Worm (Caenorhabditis elegans) whole organism, L4 larva: Measurements from ENCODE around the gene C17G10.6.

Experiments
- F37D6.2 ChIP-seq: sonication (generic microtip); optimal IDR thresholded peaks from 2 replicates; lab custom pipeline; 2016; ENCODE audit warnings: mild to moderate bottlenecking, missing genetic modification characterization, missing compliant biosample characterization
- F44E2.7 ChIP-seq: fragments of 200-800 bp; sonication (Bioruptor generic); IDR thresholded peaks from 2 replicates; pipeline ENCODE4 v2.1.2; 2022; ENCODE audit warnings: missing genetic modification characterization, missing compliant biosample characterization
- Y105C5A.15 ChIP-seq: fragments of 200-800 bp; sonication (Bioruptor generic); IDR thresholded peaks from 2 replicates; pipeline ENCODE4 v1.3.6; 2022; ENCODE audit warnings: missing genetic modification characterization, missing compliant biosample characterization
- Y48G9A.11 ChIP-seq: fragments of 200-800 bp; sonication (Bioruptor generic); IDR thresholded peaks from 2 replicates; pipeline ENCODE4 v1.3.6; 2022; ENCODE audit warnings: missing genetic modification reagents, missing genetic modification characterization, missing compliant biosample characterization
- ZK337.2 ChIP-seq: fragments of 200-800 bp; sonication (Bioruptor generic); IDR thresholded peaks from 2 replicates; pipeline ENCODE4 v1.3.6; 2022; ENCODE audit warnings: missing genetic modification reagents, missing genetic modification characterization, missing compliant biosample characterization
- aha-1 ChIP-seq: fragments of 150-350 bp; peaks from one replicate; lab custom pipeline; 2014; ENCODE audit warnings: missing biosample characterization, missing genetic modification characterization
- arid-1 ChIP-seq: fragments of 200-800 bp; sonication (Bioruptor generic); conservative IDR thresholded peaks from 2 replicates; pipeline ENCODE4 v1.3.6; 2022; ENCODE audit warnings: missing genetic modification reagents, missing genetic modification characterization, missing compliant biosample characterization
- ceh-28 ChIP-seq: fragments of 150-350 bp; optimal IDR thresholded peaks from 2 replicates; lab custom pipeline; 2014; ENCODE audit warnings: missing biosample characterization, missing genetic modification reagents, missing genetic modification characterization
- ceh-44 ChIP-seq: fragments of 200-800 bp; sonication (Bioruptor generic); IDR thresholded peaks from 2 replicates; pipeline ENCODE4 v1.3.6; 2022; ENCODE audit warnings: missing genetic modification reagents, missing genetic modification characterization, missing compliant biosample characterization
- ceh-82 ChIP-seq: sonication (generic microtip); optimal IDR thresholded peaks from 2 replicates; lab custom pipeline; 2017; ENCODE audit warnings: missing biosample characterization, missing genetic modification characterization
- cey-2 ChIP-seq: sonication (generic microtip); optimal IDR thresholded peaks from 3 replicates; lab custom pipeline; 2017; ENCODE audit warnings: missing genetic modification characterization, mild to moderate bottlenecking, missing compliant biosample characterization, antibody characterized with exemption, borderline replicate concordance; ENCODE audit not compliant: insufficient read depth
- daf-8 ChIP-seq: fragments of 200-800 bp; sonication (Bioruptor generic); IDR thresholded peaks from 2 replicates; pipeline ENCODE4 v1.3.6; 2022; ENCODE audit warnings: missing genetic modification characterization, missing compliant biosample characterization
- dmd-9 ChIP-seq: fragments of 200-800 bp; sonication (Bioruptor generic); IDR thresholded peaks from 2 replicates; pipeline ENCODE4 v1.3.6; 2022; ENCODE audit warnings: missing genetic modification reagents, missing genetic modification characterization, missing compliant biosample characterization
- dpl-1 ChIP-seq: fragments of 150-350 bp; optimal IDR thresholded peaks from 2 replicates; lab custom pipeline; 2014; ENCODE audit warnings: missing biosample characterization, missing genetic modification reagents, missing genetic modification characterization
- dve-1 ChIP-seq: sonication (generic microtip); optimal IDR thresholded peaks from 2 replicates; lab custom pipeline; 2017; ENCODE audit warnings: antibody characterized with exemption, mild to moderate bottlenecking, missing genetic modification characterization, missing compliant biosample characterization; ENCODE audit not compliant: insufficient read depth
- egl-43 ChIP-seq: fragments of 200-800 bp; sonication (Bioruptor generic); IDR thresholded peaks from 2 replicates; pipeline ENCODE4 v1.3.6; 2022; ENCODE audit warnings: missing genetic modification reagents, missing genetic modification characterization, missing compliant biosample characterization
- fkh-10 ChIP-seq: fragments of 150-350 bp; optimal IDR thresholded peaks from 2 replicates; lab custom pipeline; 2014; ENCODE audit warnings: missing biosample characterization, missing genetic modification reagents, missing genetic modification characterization
- hlh-30 ChIP-seq: sonication (generic microtip); optimal IDR thresholded peaks from 2 replicates; lab custom pipeline; 2017; ENCODE audit warnings: antibody characterized with exemption, mild to moderate bottlenecking, missing genetic modification characterization, missing compliant biosample characterization; ENCODE audit not compliant: insufficient read depth
- hmg-1.1 ChIP-seq: fragments of 200-800 bp; sonication (Bioruptor generic); IDR thresholded peaks from 2 replicates; pipeline ENCODE4 v1.3.6; 2022; ENCODE audit warnings: missing genetic modification reagents, missing genetic modification characterization, missing compliant biosample characterization
- jun-1 ChIP-seq: fragments of 150-350 bp; optimal IDR thresholded peaks from 2 replicates; lab custom pipeline; 2014; ENCODE audit warnings: missing biosample characterization, missing genetic modification reagents, missing genetic modification characterization
- lin-15B ChIP-seq: fragments of 150-350 bp; sonication (generic microtip); optimal IDR thresholded peaks from 3 replicates; lab custom pipeline; 2014; ENCODE audit warnings: missing biosample characterization, missing genetic modification characterization
- lin-38 ChIP-seq: fragments of 200-800 bp; sonication (Bioruptor generic); IDR thresholded peaks from 2 replicates; pipeline ENCODE4 v1.3.6; 2022; ENCODE audit warnings: missing genetic modification reagents, missing genetic modification characterization, missing compliant biosample characterization
- lsy-2 ChIP-seq, 2 experiments: fragments of 150-350 bp in 1 of 2; sonication (generic microtip) in 1 of 2; optimal IDR thresholded peaks; 2 replicates each; lab custom pipeline; 2014 to 2017; ENCODE audit warnings: missing biosample characterization in 2 of 2, missing genetic modification characterization in 2 of 2
- mdl-1 ChIP-seq, 2 experiments: fragments of 150-350 bp in 1 of 2; sonication (generic microtip) in 1 of 2; optimal IDR thresholded peaks; 2 replicates each; lab custom pipeline; 2014 to 2017; ENCODE audit warnings: missing biosample characterization in 2 of 2, missing genetic modification characterization in 2 of 2
- mes-2 ChIP-seq: sonication (generic microtip); optimal IDR thresholded peaks from 2 replicates; lab custom pipeline; 2016; ENCODE audit warnings: missing genotype, mild to moderate bottlenecking, missing genetic modification characterization, missing compliant biosample characterization; ENCODE audit not compliant: poor library complexity, severe bottlenecking
- nhr-102 ChIP-seq: sonication (generic microtip); optimal IDR thresholded peaks from 2 replicates; lab custom pipeline; 2016; ENCODE audit warnings: mild to moderate bottlenecking, missing genetic modification characterization, moderate library complexity, missing compliant biosample characterization
- nhr-111 ChIP-seq: fragments of 200-800 bp; sonication (Bioruptor generic); optimal IDR thresholded peaks from 2 replicates; lab custom pipeline; 2018; ENCODE audit warnings: mild to moderate bottlenecking, missing genetic modification characterization, missing compliant biosample characterization
- nhr-237 ChIP-seq: sonication (generic microtip); optimal IDR thresholded peaks from 2 replicates; lab custom pipeline; 2017; ENCODE audit warnings: missing biosample characterization, missing genetic modification characterization
- nhr-25 ChIP-seq: sonication (generic microtip); optimal IDR thresholded peaks from 2 replicates; lab custom pipeline; 2017; ENCODE audit warnings: missing genetic modification characterization, mild to moderate bottlenecking, missing compliant biosample characterization, antibody characterized with exemption, moderate library complexity, borderline replicate concordance; ENCODE audit not compliant: insufficient read depth
- nhr-28 ChIP-seq: fragments of 150-350 bp; optimal IDR thresholded peaks from 2 replicates; lab custom pipeline; 2014; ENCODE audit warnings: missing biosample characterization, missing genetic modification characterization
- nhr-41 ChIP-seq: fragments of 200-800 bp; sonication (Bioruptor generic); IDR thresholded peaks from 2 replicates; pipeline ENCODE4 v1.3.6; 2022; ENCODE audit warnings: missing genetic modification reagents, missing genetic modification characterization, missing compliant biosample characterization
- nhr-42 ChIP-seq: fragments of 200-800 bp; sonication (Bioruptor generic); IDR thresholded peaks from 2 replicates; pipeline ENCODE4 v1.3.6; 2022; ENCODE audit warnings: missing genetic modification characterization, missing compliant biosample characterization
- nhr-48 ChIP-seq: sonication (generic microtip); optimal IDR thresholded peaks from 2 replicates; lab custom pipeline; 2016; ENCODE audit warnings: mild to moderate bottlenecking, missing genetic modification characterization, missing compliant biosample characterization
- nhr-6 ChIP-seq: fragments of 150-350 bp; optimal IDR thresholded peaks from 2 replicates; lab custom pipeline; 2014; ENCODE audit warnings: missing biosample characterization, missing genetic modification characterization
- nhr-77 ChIP-seq: fragments of 150-350 bp; optimal IDR thresholded peaks from 2 replicates; lab custom pipeline; 2014; ENCODE audit warnings: missing biosample characterization, missing genetic modification characterization
- rbr-2 ChIP-seq: sonication (generic microtip); optimal IDR thresholded peaks from 2 replicates; lab custom pipeline; 2016; ENCODE audit warnings: missing genotype, missing genetic modification characterization, missing compliant biosample characterization
- sdz-12 ChIP-seq: fragments of 200-800 bp; sonication (Bioruptor generic); optimal IDR thresholded peaks from 2 replicates; lab custom pipeline; 2018; ENCODE audit warnings: mild to moderate bottlenecking, missing genetic modification characterization, missing compliant biosample characterization
- set-16 ChIP-seq: fragments of 200-800 bp; sonication (Bioruptor generic); IDR thresholded peaks from 2 replicates; pipeline ENCODE4 v1.3.6; 2022; ENCODE audit warnings: missing genetic modification reagents, missing genetic modification characterization, missing compliant biosample characterization
- snpc-1.2 ChIP-seq: fragments of 200-800 bp; sonication (Bioruptor generic); IDR thresholded peaks from 2 replicates; pipeline ENCODE4 v1.3.6; 2022; ENCODE audit warnings: missing genetic modification reagents, missing genetic modification characterization, missing compliant biosample characterization
- unc-130 ChIP-seq: sonication (generic microtip); optimal IDR thresholded peaks from 2 replicates; lab custom pipeline; 2016; ENCODE audit warnings: missing genetic modification reagents, missing genetic modification characterization, missing compliant biosample characterization
- unc-62 ChIP-seq, 3 experiments: fragments of 150-350 bp in 1 of 3; sonication (generic microtip); optimal IDR thresholded peaks in 2 of 3; peaks in 1 of 3; 1 replicate in 1 of 3; 2 replicates in 2 of 3; lab custom pipeline; 2014 to 2017; ENCODE audit warnings: missing biosample characterization in 3 of 3, missing genetic modification characterization in 3 of 3, missing genetic modification reagents in 3 of 3, missing genotype in 1 of 3
- zip-2 ChIP-seq: fragments of 150-350 bp; optimal IDR thresholded peaks from 2 replicates; lab custom pipeline; 2014; ENCODE audit warnings: missing biosample characterization, missing genetic modification characterization
- ztf-7 ChIP-seq: fragments of 150-350 bp; optimal IDR thresholded peaks from 2 replicates; lab custom pipeline; 2014; ENCODE audit warnings: missing biosample characterization, missing genetic modification characterization

The C17G10.6 gene

ce11 chrII:5603194-5603593 is at the start of gene C17G10.6:
Gene C17G10.6 (minus strand): TSS chrII:5603294.
- TF ChIP-seq Y48G9A.11 (GFP tag; lab: Robert Waterston, UW), result no peak
- TF ChIP-seq daf-8 (GFP tag; lab: Robert Waterston, UW), result no peak
- no peak for TF ChIP-seq zip-2 (tag; lab: Kevin White, UChicago)
- TF ChIP-seq cey-2 (tag; lab: Kevin White, UChicago), result no peak
- no peak for TF ChIP-seq mes-2

- no peak for TF ChIP-seq F37D6.2
- no peak for TF ChIP-seq nhr-25
- TF ChIP-seq ZK337.2 (GFP tag; lab: Robert Waterston, UW), result no peak
- no peak for TF ChIP-seq Y105C5A.15 (GFP tag; lab: Robert Waterston, UW)
- TF ChIP-seq ztf-7 (tag; lab: Kevin White, UChicago), result no peak
- TF ChIP-seq ceh-28, result no peak
- no peak for TF ChIP-seq mdl-1 (tag; optimal IDR thresholded peaks at IDR 0.05; lab: Kevin White, UChicago)
- no peak for TF ChIP-seq hlh-30 (tag; lab: Kevin White, UChicago)
- TF ChIP-seq nhr-237 (tag; lab: Kevin White, UChicago), result no peak
- TF ChIP-seq nhr-28, result no peak
- no peak for TF ChIP-seq nhr-48 (tag; lab: Kevin White, UChicago)
Measured at ce11 chrII:5652334-5652733, 49.2 kb upstream of the C17G10.6 start, which contains the start of gene bli-2. Gene bli-2 (minus strand): TSS chrII:5652434.

DNA sequence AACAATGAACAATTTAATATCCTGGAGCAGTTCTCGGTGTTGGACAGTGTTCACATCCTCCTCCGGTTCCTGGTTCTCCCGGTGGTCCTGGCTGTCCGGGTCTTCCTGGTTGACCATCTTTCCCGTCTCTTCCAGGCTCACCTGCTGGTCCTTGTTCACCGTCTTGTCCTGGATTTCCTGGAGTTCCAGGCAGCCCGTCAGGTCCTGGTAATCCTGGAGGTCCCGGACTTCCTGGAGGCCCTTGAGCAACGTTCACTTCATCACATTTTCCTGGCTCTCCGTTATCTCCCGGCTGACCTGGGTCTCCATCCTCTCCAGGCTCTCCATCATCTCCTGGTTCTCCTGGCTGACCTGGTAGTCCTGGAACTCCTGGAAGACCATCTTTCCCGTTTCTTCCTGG is 48.3 kb upstream of the C17G10.6 start:
- TF ChIP-seq set-16 (GFP tag; lab: Robert Waterston, UW) (peak; percentile 86), mes-2 (no peak)

ce11 chrII:5649236-5650004 is 46.3 kb upstream of the C17G10.6 start, which contains the start of the genes sam-4, F59E12.17 and zyg-1:
Gene sam-4 (minus strand): TSS chrII:5649286.
Gene F59E12.17 (minus strand): TSS chrII:5649470.
Gene zyg-1 (plus strand): TSS chrII:5649748.
- TF ChIP-seq fkh-10 (GFP tag; lab: Kevin White, UChicago), result peak; percentile 13
- peak; percentile 50 for TF ChIP-seq aha-1
- peak; percentile 92 for TF ChIP-seq lin-38
- TF ChIP-seq hmg-1.1 (GFP tag; lab: Robert Waterston, UW), result peak; percentile 53
- peak; percentile 52 for TF ChIP-seq nhr-28
- TF ChIP-seq zip-2 (tag; lab: Kevin White, UChicago), result no peak
- peak; percentile 75; the same call in 1 of the 2 replicates for TF ChIP-seq ceh-44 (GFP tag; lab: Robert Waterston, UW)
- no peak for TF ChIP-seq dve-1 (tag; lab: Kevin White, UChicago)
- peak; percentile 88 for TF ChIP-seq unc-130 (GFP tag; lab: Kevin White, UChicago)
- peak; percentile 24 for TF ChIP-seq rbr-2 (tag; lab: Kevin White, UChicago)
- no peak for TF ChIP-seq ceh-82 (tag; lab: Kevin White, UChicago)
- TF ChIP-seq dpl-1, result peak; percentile 74
- TF ChIP-seq snpc-1.2 (GFP tag; lab: Robert Waterston, UW), result no peak
- TF ChIP-seq nhr-77, result peak; percentile 29
- TF ChIP-seq arid-1 (GFP tag; lab: Robert Waterston, UW), result 0 out of 2 replicates have a peak, but pooled peaks have one; percentile 17
- TF ChIP-seq mes-2, result peak; percentile 94
- TF ChIP-seq nhr-6 (tag; lab: Kevin White, UChicago), result peak; percentile 77
- TF ChIP-seq nhr-41 (GFP tag; lab: Robert Waterston, UW), result no peak
- no peak for TF ChIP-seq nhr-102 (tag; lab: Kevin White, UChicago)
- no peak for TF ChIP-seq nhr-42 (GFP tag; lab: Robert Waterston, UW)
- TF ChIP-seq jun-1 (tag; lab: Kevin White, UChicago), result no peak
- no peak for TF ChIP-seq dmd-9 (GFP tag; lab: Robert Waterston, UW)
- TF ChIP-seq F44E2.7 (GFP tag; lab: Robert Waterston, UW), result no peak
- TF ChIP-seq lsy-2 (tag; optimal IDR thresholded peaks at IDR 0.05; lab: Kevin White, UChicago), result peak in 1 of 2 experiments; percentile 81
- TF ChIP-seq lin-15B, result peak; percentile 31
- no peak for TF ChIP-seq sdz-12 (GFP tag; lab: Kevin White, UChicago)
- peak in 1 of 2 experiments; percentile 52 for TF ChIP-seq unc-62 (GFP tag; optimal IDR thresholded peaks at IDR 0.05 in 1 of 2; lab: Kevin White, UChicago)
- no peak for TF ChIP-seq unc-62 (tag; optimal IDR thresholded peaks at IDR 0.05; lab: Kevin White, UChicago)
- peak; percentile 50; the same call in 1 of the 2 replicates for TF ChIP-seq Y48G9A.11 (GFP tag; lab: Robert Waterston, UW)
- TF ChIP-seq nhr-111 (GFP tag; lab: Kevin White, UChicago), result no peak
- no peak for TF ChIP-seq egl-43 (GFP tag; lab: Robert Waterston, UW)
- no peak for TF ChIP-seq hlh-30 (tag; lab: Kevin White, UChicago)
